Fruit fly (Drosophila melanogaster) whole organism, prepupa: ENCODE measurements around the gene CG11333.
A peak's percentile ranks its signal among the peaks of the same experiment; 100 is the strongest.

ENCODE experiments used
- Blimp-1 ChIP-seq: fragments of 200-800 bp; sonication (Bioruptor generic); optimal IDR thresholded peaks from 3 replicates; lab custom pipeline; 2017; ENCODE audit warnings: missing biosample characterization, missing genetic modification characterization, mild to moderate bottlenecking, moderate library complexity, missing genetic modification reagents
- CG10631 ChIP-seq: fragments of 200-800 bp; sonication (Bioruptor generic); optimal IDR thresholded peaks from 2 replicates; lab custom pipeline; 2016; ENCODE audit warnings: missing biosample characterization, missing genetic modification characterization
- CG11294 ChIP-seq: fragments of 200-800 bp; sonication (Bioruptor generic); IDR thresholded peaks from 2 replicates; pipeline ENCODE4 v1.3.6; 2022; ENCODE audit warnings: missing biosample characterization, missing genetic modification characterization
- CG11902 ChIP-seq: fragments of 200-800 bp; sonication (Bioruptor generic); optimal IDR thresholded peaks from 3 replicates; lab custom pipeline; 2016; ENCODE audit warnings: missing biosample characterization, missing genetic modification characterization
- CG15336 ChIP-seq: fragments of 200-800 bp; sonication (Bioruptor generic); IDR thresholded peaks from 2 replicates; pipeline ENCODE4 v1.3.6; 2022; ENCODE audit warnings: missing biosample characterization, missing genetic modification characterization
- CG16779 ChIP-seq: fragments of 200-800 bp; sonication (Bioruptor generic); optimal IDR thresholded peaks from 3 replicates; lab custom pipeline; 2017; ENCODE audit warnings: missing biosample characterization, mild to moderate bottlenecking, missing genetic modification characterization
- CG3032 ChIP-seq: fragments of 200-800 bp; optimal IDR thresholded peaks from 2 replicates; lab custom pipeline; 2019; ENCODE audit warnings: missing biosample characterization, mild to moderate bottlenecking, missing genetic modification characterization, moderate library complexity
- CG32006 ChIP-seq: fragments of 200-800 bp; sonication (Bioruptor generic); optimal IDR thresholded peaks from 3 replicates; lab custom pipeline; 2017; ENCODE audit warnings: missing biosample characterization, mild to moderate bottlenecking, missing genetic modification characterization
- CG34406 ChIP-seq: fragments of 200-800 bp; sonication (Bioruptor generic); optimal IDR thresholded peaks from 3 replicates; lab custom pipeline; 2016; ENCODE audit warnings: missing biosample characterization, missing genetic modification characterization
- CG3919 ChIP-seq: fragments of 200-800 bp; sonication (Bioruptor generic); optimal IDR thresholded peaks from 3 replicates; lab custom pipeline; 2016; ENCODE audit warnings: missing biosample characterization, missing genetic modification characterization
- CG4318 ChIP-seq: fragments of 200-800 bp; sonication (Bioruptor generic); optimal IDR thresholded peaks from 3 replicates; lab custom pipeline; 2017; ENCODE audit warnings: missing biosample characterization, mild to moderate bottlenecking, missing genetic modification characterization
- CG6163 ChIP-seq: fragments of 200-800 bp; sonication (Bioruptor generic); IDR thresholded peaks from 3 replicates; pipeline ENCODE4 v1.3.6; 2022; ENCODE audit warnings: missing biosample characterization, missing genetic modification characterization
- CG6276 ChIP-seq: fragments of 200-800 bp; sonication (Bioruptor generic); optimal IDR thresholded peaks from 2 replicates; lab custom pipeline; 2017; ENCODE audit warnings: missing biosample characterization, mild to moderate bottlenecking, missing genetic modification characterization
- CG7368 ChIP-seq: fragments of 200-800 bp; sonication (Bioruptor generic); optimal IDR thresholded peaks from 3 replicates; lab custom pipeline; 2016; ENCODE audit warnings: missing biosample characterization, missing genetic modification characterization
- CG8119 ChIP-seq: fragments of 200-800 bp; sonication (Bioruptor generic); IDR thresholded peaks from 3 replicates; pipeline ENCODE4 v1.3.6; 2022; ENCODE audit warnings: missing biosample characterization, missing genetic modification characterization
- CG8632 ChIP-seq: fragments of 200-800 bp; sonication (Bioruptor generic); optimal IDR thresholded peaks from 3 replicates; lab custom pipeline; 2016; ENCODE audit warnings: missing biosample characterization, missing genetic modification characterization
- CG9139 ChIP-seq: fragments of 200-800 bp; sonication (Bioruptor generic); optimal IDR thresholded peaks from 3 replicates; lab custom pipeline; 2017; ENCODE audit warnings: missing biosample characterization, mild to moderate bottlenecking, missing genetic modification characterization
- Eip75B ChIP-seq: fragments of 200-800 bp; sonication (Bioruptor generic); optimal IDR thresholded peaks from 3 replicates; lab custom pipeline; 2016; ENCODE audit warnings: missing biosample characterization, missing genetic modification characterization
- Eip78C ChIP-seq: fragments of 200-800 bp; sonication (Bioruptor generic); peaks from one replicate; lab custom pipeline; 2016; ENCODE audit warnings: missing biosample characterization, missing genetic modification characterization
- Eip93F ChIP-seq: fragments of 200-800 bp; sonication (Bioruptor generic); optimal IDR thresholded peaks from 2 replicates; lab custom pipeline; 2016; ENCODE audit warnings: missing biosample characterization, mild to moderate bottlenecking, missing genetic modification characterization
- Ets21C ChIP-seq: fragments of 200-800 bp; sonication (Bioruptor generic); optimal IDR thresholded peaks from 3 replicates; lab custom pipeline; 2016; ENCODE audit warnings: missing biosample characterization, missing genetic modification characterization
- Gug ChIP-seq: fragments of 200-800 bp; sonication (Bioruptor generic); IDR thresholded peaks from 2 replicates; pipeline ENCODE4 v1.3.6; 2022; ENCODE audit warnings: missing biosample characterization, missing genetic modification characterization
- Hr38 ChIP-seq: sonication (Bioruptor generic); optimal IDR thresholded peaks from 2 replicates; lab custom pipeline; 2016; ENCODE audit warnings: missing biosample characterization, missing genetic modification characterization
- Hr39 ChIP-seq: fragments of 200-800 bp; sonication (Bioruptor generic); optimal IDR thresholded peaks from 2 replicates; lab custom pipeline; 2016; ENCODE audit warnings: missing biosample characterization, missing genetic modification characterization
- Hr4 ChIP-seq: fragments of 200-800 bp; sonication (Bioruptor generic); optimal IDR thresholded peaks from 3 replicates; lab custom pipeline; 2016; ENCODE audit warnings: missing biosample characterization, missing genetic modification characterization
- Lpt ChIP-seq: fragments of 200-800 bp; sonication (Bioruptor generic); optimal IDR thresholded peaks from 3 replicates; lab custom pipeline; 2016; ENCODE audit warnings: missing biosample characterization, missing genetic modification characterization
- Met ChIP-seq: fragments of 200-800 bp; sonication (Bioruptor generic); optimal IDR thresholded peaks from 3 replicates; lab custom pipeline; 2016; ENCODE audit warnings: missing biosample characterization, missing genetic modification characterization
- OdsH ChIP-seq: fragments of 200-800 bp; sonication (Bioruptor generic); optimal IDR thresholded peaks from 3 replicates; lab custom pipeline; 2016; ENCODE audit warnings: missing biosample characterization, missing genetic modification characterization
- Smox ChIP-seq: fragments of 200-800 bp; sonication (Bioruptor generic); optimal IDR thresholded peaks from 3 replicates; lab custom pipeline; 2016; ENCODE audit warnings: missing biosample characterization, missing genetic modification characterization
- Sox102F ChIP-seq: fragments of 200-800 bp; sonication (Bioruptor generic); optimal IDR thresholded peaks from 2 replicates; lab custom pipeline; 2016; ENCODE audit warnings: missing biosample characterization, mild to moderate bottlenecking, missing genetic modification characterization
- Sox14 ChIP-seq: fragments of 200-800 bp; sonication (Bioruptor generic); optimal IDR thresholded peaks from 3 replicates; lab custom pipeline; 2016; ENCODE audit warnings: missing biosample characterization, missing genetic modification characterization
- achi ChIP-seq: fragments of 200-800 bp; sonication (Bioruptor generic); optimal IDR thresholded peaks from 3 replicates; lab custom pipeline; 2016; ENCODE audit warnings: missing biosample characterization, missing genetic modification characterization
- acj6 ChIP-seq: fragments of 200-800 bp; sonication (Bioruptor generic); optimal IDR thresholded peaks from 3 replicates; lab custom pipeline; 2016; ENCODE audit warnings: missing biosample characterization, missing genetic modification characterization
- dsx ChIP-seq: fragments of 200-800 bp; optimal IDR thresholded peaks from 3 replicates; lab custom pipeline; 2019; ENCODE audit warnings: missing biosample characterization, mild to moderate bottlenecking, missing genetic modification characterization, moderate library complexity; ENCODE audit not compliant: poor library complexity, severe bottlenecking
- eg ChIP-seq: fragments of 200-800 bp; sonication (Bioruptor generic); IDR thresholded peaks from 3 replicates; pipeline ENCODE4 v1.3.6; 2022; ENCODE audit warnings: missing biosample characterization, missing genetic modification characterization
- esn ChIP-seq: fragments of 200-800 bp; sonication (Bioruptor generic); optimal IDR thresholded peaks from 2 replicates; lab custom pipeline; 2016; ENCODE audit warnings: missing biosample characterization, mild to moderate bottlenecking, missing genetic modification characterization, moderate library complexity
- fd59A ChIP-seq: fragments of 200-800 bp; sonication (Bioruptor generic); optimal IDR thresholded peaks from 2 replicates; lab custom pipeline; 2017; ENCODE audit warnings: missing biosample characterization, mild to moderate bottlenecking, missing genetic modification characterization, missing genetic modification reagents
- fd85E ChIP-seq: fragments of 200-800 bp; sonication (Bioruptor generic); optimal IDR thresholded peaks from 3 replicates; lab custom pipeline; 2016; ENCODE audit warnings: missing biosample characterization, missing genetic modification characterization
- lz ChIP-seq: fragments of 200-800 bp; sonication (Bioruptor generic); optimal IDR thresholded peaks from 3 replicates; lab custom pipeline; 2016; ENCODE audit warnings: missing biosample characterization, missing genetic modification characterization
- net ChIP-seq: fragments of 200-800 bp; sonication (Bioruptor generic); optimal IDR thresholded peaks from 3 replicates; lab custom pipeline; 2016; ENCODE audit warnings: missing biosample characterization, missing genetic modification characterization
- pdm3 ChIP-seq: fragments of 200-800 bp; sonication (Bioruptor generic); optimal IDR thresholded peaks from 3 replicates; lab custom pipeline; 2016; ENCODE audit warnings: missing biosample characterization, missing genetic modification characterization
- salr ChIP-seq, 2 experiments: fragments of 200-800 bp; sonication (Bioruptor generic); optimal IDR thresholded peaks; 3 replicates each; lab custom pipeline; 2016 to 2018; ENCODE audit warnings: missing biosample characterization in 2 of 2, missing genetic modification characterization in 2 of 2, mild to moderate bottlenecking in 1 of 2
- ss ChIP-seq, 2 experiments: fragments of 200-800 bp; sonication (Bioruptor generic); optimal IDR thresholded peaks; 2 replicates in 1 of 2; 3 replicates in 1 of 2; lab custom pipeline; 2017 to 2018; ENCODE audit warnings: mild to moderate bottlenecking in 2 of 2, missing biosample characterization in 2 of 2, missing genetic modification characterization in 2 of 2, moderate library complexity in 1 of 2
- svp ChIP-seq: fragments of 200-800 bp; sonication (Bioruptor generic); peaks from one replicate; lab custom pipeline; 2016; ENCODE audit warnings: missing biosample characterization, missing genetic modification characterization
- topi ChIP-seq: fragments of 200-800 bp; sonication (Bioruptor generic); optimal IDR thresholded peaks from 3 replicates; lab custom pipeline; 2016; ENCODE audit warnings: missing biosample characterization, missing genetic modification characterization
- vri ChIP-seq: fragments of 200-800 bp; sonication (Bioruptor generic); optimal IDR thresholded peaks from 3 replicates; lab custom pipeline; 2016; ENCODE audit warnings: missing biosample characterization, mild to moderate bottlenecking, missing genetic modification characterization

The CG11333 gene

dm6 chr3R:31439986-31440385 is 23.1 kb upstream of the CG11333 start (continued):
- peak; percentile 22 for TF ChIP-seq net
- no peak for TF ChIP-seq CG7368 (GFP tag; lab: Kevin White, UChicago)
- no peak for TF ChIP-seq fd85E
- no peak for TF ChIP-seq ss (GFP tag; optimal IDR thresholded peaks at IDR 0.05; lab: Kevin White, UChicago)
- TF ChIP-seq dsx: no peak
- no peak for TF ChIP-seq fd59A (GFP tag; lab: Kevin White, UChicago)
- TF ChIP-seq CG8632 (GFP tag; lab: Kevin White, UChicago): no peak
- no peak for TF ChIP-seq Eip93F (GFP tag; lab: Kevin White, UChicago)
- TF ChIP-seq vri (GFP tag; lab: Kevin White, UChicago): no peak

DNA sequence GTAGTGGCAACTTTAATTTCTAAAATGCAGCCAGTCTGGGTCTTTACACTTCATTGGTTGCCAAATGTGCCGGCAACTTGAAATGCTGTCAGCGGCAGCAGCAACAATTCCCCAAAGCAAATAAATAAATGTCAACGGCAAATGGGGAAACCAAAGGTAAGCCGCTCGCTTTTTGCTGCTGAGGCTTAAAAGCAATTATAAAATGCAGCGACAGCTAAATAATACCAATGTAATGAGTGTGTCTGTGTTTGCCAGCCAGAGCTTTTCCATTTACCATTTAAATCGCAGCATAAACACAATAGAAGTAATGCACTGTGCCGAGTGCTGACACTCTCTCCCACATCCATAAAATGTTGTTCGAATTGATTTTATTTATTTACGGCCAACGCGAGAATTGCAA is 22.5 kb upstream of the CG11333 start:
- TF ChIP-seq Ets21C (GFP tag; lab: Kevin White, UChicago) (no peak), Eip78C (GFP tag; lab: Kevin White, UChicago) (no peak), CG3032 (tag; lab: Kevin White, UChicago) (no peak), Sox14 (GFP tag; lab: Kevin White, UChicago) (no peak), CG16779 (no peak), CG11902 (GFP tag; lab: Kevin White, UChicago) (no peak), Met (GFP tag; lab: Kevin White, UChicago) (no peak), svp (GFP tag; lab: Kevin White, UChicago) (no peak), esn (GFP tag; lab: Kevin White, UChicago) (no peak), vri (GFP tag; lab: Kevin White, UChicago) (no peak), CG8119 (GFP tag; lab: Robert Waterston, UW) (no peak), CG15336 (GFP tag; lab: Robert Waterston, UW) (no peak), CG8632 (GFP tag; lab: Kevin White, UChicago) (no peak), Eip75B (GFP tag; lab: Kevin White, UChicago) (no peak), CG10631 (no peak), CG9139 (GFP tag; lab: Kevin White, UChicago) (no peak), Hr39 (GFP tag; lab: Kevin White, UChicago) (no peak), CG34406 (GFP tag; lab: Kevin White, UChicago) (no peak)

DNA sequence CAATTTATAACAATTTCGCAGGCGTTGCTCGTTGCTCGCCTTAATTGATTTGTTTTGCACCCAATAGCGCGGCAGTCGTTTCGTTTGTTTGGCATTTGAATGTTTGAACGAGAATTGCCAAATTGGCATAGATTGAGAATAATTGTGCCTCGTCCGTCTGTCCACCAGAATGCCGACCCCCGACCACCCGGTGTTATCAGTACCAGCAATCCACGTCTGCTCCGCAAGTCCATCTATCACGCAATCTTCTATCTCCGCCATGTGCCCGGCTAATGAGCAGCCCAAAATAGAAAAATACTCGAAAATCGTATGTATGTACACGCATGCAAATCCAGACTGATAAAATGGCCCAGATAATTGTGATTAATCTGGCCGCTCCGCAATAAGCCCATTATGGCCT is 20.1 kb upstream of the CG11333 start:
- no peak for TF ChIP-seq net
- no peak for TF ChIP-seq Blimp-1 (GFP tag; lab: Kevin White, UChicago)
- TF ChIP-seq svp (GFP tag; lab: Kevin White, UChicago): peak; percentile 73

DNA sequence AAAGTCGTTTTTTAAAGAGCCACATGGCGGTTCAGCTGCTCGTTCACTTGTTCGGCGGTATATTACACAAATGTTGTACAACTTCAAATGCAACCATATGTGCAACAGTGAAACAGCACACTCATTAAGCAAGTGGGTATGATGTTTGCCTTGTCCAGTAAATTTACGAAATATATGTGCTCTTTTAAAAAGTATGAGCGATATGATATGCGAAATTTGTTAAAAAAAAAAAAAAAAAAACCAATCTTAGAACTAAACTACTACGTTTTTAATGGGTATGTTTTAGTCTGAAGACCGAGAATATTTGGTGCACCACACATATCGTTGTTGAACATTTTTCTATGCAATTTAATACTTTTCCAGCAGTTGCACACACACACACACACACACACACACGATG is 19.6 kb upstream of the CG11333 start:
- TF ChIP-seq salr (GFP tag; optimal IDR thresholded peaks at IDR 0.05; lab: Kevin White, UChicago) (peak in 1 of 2 experiments; percentile 54), CG8119 (GFP tag; lab: Robert Waterston, UW) (peak; percentile 81), Gug (GFP tag; lab: Robert Waterston, UW) (peak; percentile 77), svp (GFP tag; lab: Kevin White, UChicago) (peak; percentile 33), Hr4 (GFP tag; lab: Kevin White, UChicago) (peak; percentile 88), CG6163 (GFP tag; lab: Robert Waterston, UW) (peak; percentile 84), Lpt (GFP tag; lab: Kevin White, UChicago) (peak; percentile 72), Hr39 (GFP tag; lab: Kevin White, UChicago) (peak; percentile 54), CG4318 (peak; percentile 50), OdsH (GFP tag; lab: Kevin White, UChicago) (peak; percentile 67), eg (peak; percentile 89), CG10631 (peak; percentile 23), Eip75B (GFP tag; lab: Kevin White, UChicago) (peak; percentile 28), acj6 (peak; percentile 47), Hr38 (GFP tag; lab: Kevin White, UChicago) (peak; percentile 12), achi (GFP tag; lab: Kevin White, UChicago) (peak; percentile 41), CG32006 (peak; percentile 71), esn (GFP tag; lab: Kevin White, UChicago) (no peak), CG3919 (peak; percentile 39), fd85E (no peak), lz (GFP tag; lab: Kevin White, UChicago) (peak; percentile 12), CG7368 (GFP tag; lab: Kevin White, UChicago) (no peak), CG11294 (GFP tag; lab: Robert Waterston, UW) (peak; percentile 73), topi (GFP tag; lab: Kevin White, UChicago) (no peak), Sox102F (GFP tag; lab: Kevin White, UChicago) (peak; percentile 11), CG15336 (GFP tag; lab: Robert Waterston, UW) (peak; percentile 91), CG6276 (GFP tag; lab: Kevin White, UChicago) (peak; percentile 71), pdm3 (GFP tag; lab: Kevin White, UChicago) (peak; percentile 79), Smox (GFP tag; lab: Kevin White, UChicago) (no peak), Eip78C (GFP tag; lab: Kevin White, UChicago) (peak; percentile 87)
